Worm (Caenorhabditis elegans): ENCODE results near the gene F55A11.4.

The F55A11.4 gene

DNA sequence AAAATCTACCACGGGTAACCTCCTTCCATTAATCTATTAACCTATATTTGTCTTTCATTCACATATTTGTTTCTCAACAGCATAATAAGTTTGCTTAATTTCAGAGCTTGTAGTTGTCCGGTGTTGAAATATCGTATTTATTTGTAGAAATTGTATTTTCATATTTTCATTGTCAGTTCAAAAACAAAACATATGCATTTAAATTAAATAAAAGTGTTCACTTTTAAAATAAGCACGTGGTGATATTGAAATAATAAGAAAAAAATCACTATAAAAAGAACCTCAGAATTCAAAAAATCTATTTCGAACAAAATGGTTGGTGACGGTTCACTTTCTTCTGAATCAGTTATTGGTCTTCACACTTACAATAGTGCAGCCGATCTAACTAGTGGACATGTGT, 11.6 kb upstream of the F55A11.4 start, which contains the start of gene T04F3.3:
TSS of gene T04F3.3 (plus strand) at position 301 of the 400 bp plus-strand sequence.
- TF ChIP-seq ceh-82 (tag; optimal IDR thresholded peaks at IDR 0.05) (no peak), mdl-1 (tag; optimal IDR thresholded peaks at IDR 0.05) (no peak), ceh-90 (tag; optimal IDR thresholded peaks at IDR 0.05) (no peak), nhr-76 (tag; optimal IDR thresholded peaks at IDR 0.05) (no peak), nhr-77 (tag; optimal IDR thresholded peaks at IDR 0.05) (no peak), irx-1 (tag; optimal IDR thresholded peaks at IDR 0.05) (no peak), dpl-1 (GFP tag; optimal IDR thresholded peaks at IDR 0.05) (no peak), nhr-71 (tag; optimal IDR thresholded peaks at IDR 0.05) (no peak), hlh-4 (tag; optimal IDR thresholded peaks at IDR 0.05) (no peak), egl-13 (tag; optimal IDR thresholded peaks at IDR 0.05) (no peak), mep-1 (tag; optimal IDR thresholded peaks at IDR 0.05) (no peak), ceh-88 (GFP tag; IDR thresholded peaks at IDR 0.05) (no peak), mef-2 (tag; optimal IDR thresholded peaks at IDR 0.05) (no peak), C34B4.2 (tag; optimal IDR thresholded peaks at IDR 0.05) (no peak), isw-1 (GFP tag; IDR thresholded peaks at IDR 0.05) (no peak), nhr-20 (tag; optimal IDR thresholded peaks at IDR 0.05) (no peak), lin-13 (GFP tag; optimal IDR thresholded peaks at IDR 0.05) (no peak)

DNA sequence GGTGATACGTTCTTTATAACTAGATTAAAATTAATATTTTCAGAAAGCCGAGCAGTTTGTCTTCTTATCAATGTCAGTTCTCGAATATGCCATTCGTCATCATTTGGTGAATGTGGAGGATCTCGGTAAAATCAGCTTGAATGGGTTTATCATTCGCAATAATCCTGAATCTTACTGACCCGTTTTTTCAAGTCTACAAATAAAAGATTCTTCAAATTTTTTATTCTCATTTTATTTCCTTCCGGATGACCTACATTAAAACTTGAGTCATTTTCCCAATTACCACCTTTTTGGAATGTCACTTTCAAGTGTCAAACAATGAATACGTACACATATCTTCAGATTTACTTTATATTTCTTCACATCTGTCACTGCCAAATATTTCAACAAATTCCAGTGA, 9.9 kb upstream of the F55A11.4 start, which contains the start of gene T04F3.5:
TSS of gene T04F3.5 (plus strand) at position 301 of the 400 bp plus-strand sequence.
- no peak for TF ChIP-seq pag-3 (tag; optimal IDR thresholded peaks at IDR 0.05; ENCODE audit: borderline replicate concordance, insufficient read depth)

DNA sequence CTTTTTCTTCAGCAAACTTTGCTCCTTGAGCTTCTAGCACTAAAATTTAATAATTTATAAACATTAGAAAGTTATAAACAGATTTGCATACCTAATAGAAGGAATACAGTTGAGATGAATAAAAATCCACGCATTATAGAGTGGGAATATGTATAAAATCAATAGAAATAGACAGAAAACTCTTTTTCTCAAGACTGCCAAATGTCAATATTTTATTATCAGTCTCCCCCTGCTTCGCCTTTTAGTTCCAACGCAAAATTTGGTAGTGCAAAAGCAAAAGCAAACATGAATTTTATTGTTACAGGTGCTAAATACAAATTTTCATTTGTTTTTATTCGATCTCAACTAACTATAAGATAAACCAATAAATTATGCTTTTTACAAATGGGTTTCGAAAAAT, 7.4 kb upstream of the F55A11.4 start, which contains the start of gene T04F3.4:
TSS of gene T04F3.4 (minus strand) at position 187 of the 400 bp plus-strand sequence.
- no peak for TF ChIP-seq lin-15B (tag; optimal IDR thresholded peaks at IDR 0.05)
- TF ChIP-seq ama-1 (optimal IDR thresholded peaks at IDR 0.05), result no peak
- TF ChIP-seq irx-1 (tag; optimal IDR thresholded peaks at IDR 0.05), result no peak
- peak in 1 of 2 experiments; percentile 28 for TF ChIP-seq lsy-2 (tag; optimal IDR thresholded peaks at IDR 0.05)

DNA sequence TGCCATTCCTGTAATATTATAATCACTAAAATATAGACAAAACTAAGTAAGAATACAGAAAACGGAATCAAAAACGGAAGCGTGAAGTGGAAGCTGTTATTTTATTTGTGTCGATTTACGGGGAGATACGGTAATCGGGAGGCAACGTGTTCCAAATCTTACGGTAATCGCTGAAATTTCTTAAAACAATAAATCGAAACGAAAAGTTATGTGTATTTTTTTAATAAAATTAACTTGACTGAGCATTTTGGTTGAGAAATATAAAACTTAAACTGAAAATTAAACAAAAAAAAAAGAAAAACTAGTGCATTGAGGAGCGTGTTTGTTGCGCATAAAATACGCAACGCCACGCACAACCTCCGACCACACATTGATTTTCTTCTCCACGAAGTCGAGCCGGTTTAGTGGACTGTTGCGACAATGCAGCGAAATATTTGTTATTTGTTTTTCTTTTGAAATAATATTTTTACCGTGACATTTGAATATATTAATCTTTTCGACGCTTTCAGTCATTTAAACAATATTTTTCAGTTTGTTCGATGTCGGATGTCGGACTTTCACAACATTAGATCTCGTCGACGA, 5.8 kb upstream of the F55A11.4 start, which contains the start of the genes F55A11.1 and syx-5:
TSS of gene F55A11.1 (minus strand) at position 13 of the 582 bp plus-strand sequence.
TSS of gene syx-5 (plus strand) at position 532 of the 582 bp plus-strand sequence.
- TF ChIP-seq dpl-1 (GFP tag; optimal IDR thresholded peaks at IDR 0.05) (peak; percentile 70 to 80 (median 78)), ceh-63 (GFP tag; optimal IDR thresholded peaks at IDR 0.05) (no peak), ama-1 (optimal IDR thresholded peaks at IDR 0.05) (no peak), sup-37 (GFP tag; optimal IDR thresholded peaks at IDR 0.05) (peak; percentile 94), aha-1 (tag; optimal IDR thresholded peaks at IDR 0.05) (no peak), C16A3.4 (tag; optimal IDR thresholded peaks at IDR 0.05) (peak; percentile 50), sptf-1 (tag; optimal IDR thresholded peaks at IDR 0.05) (no peak), ztf-11 (tag; optimal IDR thresholded peaks at IDR 0.05) (peak; percentile 15 to 83), unc-130 (tag; optimal IDR thresholded peaks at IDR 0.05) (peak; percentile 67), hpl-2 (GFP tag; optimal IDR thresholded peaks at IDR 0.05) (peak; percentile 50), nhr-90 (tag; optimal IDR thresholded peaks at IDR 0.05; ENCODE audit: poor library complexity) (peak; percentile 96), lin-13 (GFP tag; optimal IDR thresholded peaks at IDR 0.05) (peak; percentile 75), sox-4 (tag; optimal IDR thresholded peaks at IDR 0.05) (peak; percentile 95), nhr-28 (tag; optimal IDR thresholded peaks at IDR 0.05) (peak; percentile 58), mef-2 (tag; optimal IDR thresholded peaks at IDR 0.05) (no peak), F16B12.6 (tag; optimal IDR thresholded peaks at IDR 0.05) (peak; percentile 22), unc-62 (GFP tag; optimal IDR thresholded peaks at IDR 0.05) (no peak), pax-3 (tag; optimal IDR thresholded peaks at IDR 0.05) (peak; percentile 88), lin-35 (GFP tag; optimal IDR thresholded peaks at IDR 0.05) (peak; percentile 78 to 79), unc-98 (GFP tag; IDR thresholded peaks at IDR 0.05) (peak; percentile 42; the same call in 1 of the 2 replicates), pqm-1 (tag; optimal IDR thresholded peaks at IDR 0.05) (no peak), zag-1 (tag; optimal IDR thresholded peaks at IDR 0.05) (no peak), alr-1 (tag; optimal IDR thresholded peaks at IDR 0.05; ENCODE audit: borderline replicate concordance) (no peak), snu-23 (GFP tag; optimal IDR thresholded peaks at IDR 0.05) (peak; percentile 97), ztf-4 (tag; optimal IDR thresholded peaks at IDR 0.05) (peak; percentile 89), ceh-90 (tag; optimal IDR thresholded peaks at IDR 0.05) (peak; percentile 65), nhr-237 (tag; optimal IDR thresholded peaks at IDR 0.05) (peak; percentile 50), elt-2 (tag; optimal IDR thresholded peaks at IDR 0.05) (peak; percentile 83), grh-1 (GFP tag; IDR thresholded peaks at IDR 0.05) (peak; percentile 92), swsn-7 (tag; optimal IDR thresholded peaks at IDR 0.05) (peak; percentile 96), nhr-47 (tag; optimal IDR thresholded peaks at IDR 0.05) (peak; percentile 98)

Data from whole organism, L1 larva.